Fruit fly (Drosophila melanogaster) whole organism, embryonic: Measurements from ENCODE around the gene Uba2.

Experiments used
- CG10209 ChIP-seq: fragments of 200-800 bp; sonication (Bioruptor generic); optimal IDR thresholded peaks from 3 replicates; lab custom pipeline; 2017; ENCODE audit warnings: missing biosample characterization, mild to moderate bottlenecking, missing genetic modification characterization, missing genetic modification reagents
- CG1024 ChIP-seq: fragments of 200-800 bp; sonication (Bioruptor generic); IDR thresholded peaks from 2 replicates; pipeline ENCODE4 v1.3.6; 2022; ENCODE audit warnings: missing biosample characterization, missing genetic modification characterization
- CG10274 ChIP-seq: fragments of 200-800 bp; sonication (Bioruptor generic); optimal IDR thresholded peaks from 3 replicates; lab custom pipeline; 2017; ENCODE audit warnings: missing biosample characterization, mild to moderate bottlenecking, missing genetic modification characterization
- CG10654 ChIP-seq: fragments of 200-800 bp; sonication (Bioruptor generic); optimal IDR thresholded peaks from 2 replicates; lab custom pipeline; 2016; ENCODE audit warnings: missing biosample characterization, missing genetic modification characterization
- CG11398 ChIP-seq: fragments of 200-800 bp; sonication (Bioruptor generic); optimal IDR thresholded peaks from 2 replicates; lab custom pipeline; 2016; ENCODE audit warnings: missing biosample characterization, missing genetic modification characterization
- CG11723 ChIP-seq: fragments of 200-800 bp; sonication (Bioruptor generic); optimal IDR thresholded peaks from 2 replicates; lab custom pipeline; 2017; ENCODE audit warnings: missing biosample characterization, mild to moderate bottlenecking, missing genetic modification characterization
- CG12104 ChIP-seq: fragments of 200-800 bp; sonication (Bioruptor generic); optimal IDR thresholded peaks from 3 replicates; lab custom pipeline; 2016; ENCODE audit warnings: missing biosample characterization, missing genetic modification characterization
- CG12236 ChIP-seq: fragments of 200-800 bp; sonication (Bioruptor generic); optimal IDR thresholded peaks from 2 replicates; lab custom pipeline; 2016; ENCODE audit warnings: missing biosample characterization, missing genetic modification characterization
- CG15696 ChIP-seq: fragments of 200-800 bp; sonication (Bioruptor generic); optimal IDR thresholded peaks from 2 replicates; lab custom pipeline; 2019; ENCODE audit warnings: missing biosample characterization, mild to moderate bottlenecking, missing genetic modification characterization, moderate library complexity
- CG16779 ChIP-seq: fragments of 200-800 bp; sonication (Bioruptor generic); IDR thresholded peaks from 2 replicates; pipeline ENCODE4 v1.3.6; 2022; ENCODE audit warnings: missing biosample characterization, missing genetic modification characterization
- CG17328 ChIP-seq: fragments of 200-800 bp; sonication (Bioruptor generic); IDR thresholded peaks from 2 replicates; pipeline ENCODE4 v1.3.6; 2022; ENCODE audit warnings: missing biosample characterization, missing genetic modification characterization
- CG18262 ChIP-seq: fragments of 200-800 bp; optimal IDR thresholded peaks from 3 replicates; lab custom pipeline; 2019; ENCODE audit warnings: missing biosample characterization, mild to moderate bottlenecking, missing genetic modification characterization, moderate library complexity
- CG3065 ChIP-seq: fragments of 200-800 bp; sonication (Bioruptor generic); optimal IDR thresholded peaks from 2 replicates; lab custom pipeline; 2016; ENCODE audit warnings: missing biosample characterization, missing genetic modification characterization
- CG32532 ChIP-seq: fragments of 200-800 bp; sonication (Bioruptor generic); IDR thresholded peaks from 2 replicates; pipeline ENCODE4 v1.3.6; 2022; ENCODE audit warnings: missing biosample characterization, missing genetic modification characterization
- CG42726 ChIP-seq: fragments of 200-800 bp; sonication (Bioruptor generic); IDR thresholded peaks from 2 replicates; pipeline ENCODE4 v1.3.6; 2022; ENCODE audit warnings: missing biosample characterization, missing genetic modification characterization; ENCODE audit not compliant: partially characterized antibody
- CG6272 ChIP-seq: fragments of 200-800 bp; sonication (Bioruptor generic); IDR thresholded peaks from 2 replicates; pipeline ENCODE4 v1.3.6; 2022; ENCODE audit warnings: missing biosample characterization, missing genetic modification characterization
- CG7987 ChIP-seq: fragments of 200-800 bp; sonication (Bioruptor generic); optimal IDR thresholded peaks from 2 replicates; lab custom pipeline; 2018; ENCODE audit warnings: missing biosample characterization, mild to moderate bottlenecking, missing genetic modification characterization, moderate library complexity
- CG9727 ChIP-seq: fragments of 200-800 bp; sonication (Bioruptor generic); optimal IDR thresholded peaks from 3 replicates; lab custom pipeline; 2017; ENCODE audit warnings: missing biosample characterization, mild to moderate bottlenecking, missing genetic modification characterization
- Dref ChIP-seq: fragments of 200-800 bp; sonication (Bioruptor generic); IDR thresholded peaks from 2 replicates; pipeline ENCODE4 v1.3.6; 2022; ENCODE audit warnings: missing biosample characterization, missing genetic modification characterization
- Kr ChIP-seq: fragments of 200-800 bp; sonication (Bioruptor generic); optimal IDR thresholded peaks from 2 replicates; lab custom pipeline; 2017; ENCODE audit warnings: missing biosample characterization, mild to moderate bottlenecking, missing genetic modification characterization
- Max ChIP-seq: fragments of 200-800 bp; sonication (Bioruptor generic); optimal IDR thresholded peaks from 2 replicates; lab custom pipeline; 2016; ENCODE audit warnings: missing biosample characterization, mild to moderate bottlenecking, missing genetic modification characterization
- NC2α ChIP-seq: fragments of 200-800 bp; sonication (Bioruptor generic); optimal IDR thresholded peaks from 2 replicates; lab custom pipeline; 2016; ENCODE audit warnings: missing biosample characterization, missing genetic modification characterization
- NFAT ChIP-seq: fragments of 200-800 bp; sonication (Bioruptor generic); IDR thresholded peaks from 2 replicates; pipeline ENCODE4 v1.3.6; 2022; ENCODE audit warnings: missing biosample characterization, missing genetic modification characterization
- Neu2 ChIP-seq: fragments of 200-800 bp; sonication (Bioruptor generic); optimal IDR thresholded peaks from 3 replicates; lab custom pipeline; 2016; ENCODE audit warnings: missing biosample characterization, missing genetic modification characterization, borderline replicate concordance
- Nf-YC ChIP-seq: fragments of 200-800 bp; optimal IDR thresholded peaks from 3 replicates; lab custom pipeline; 2019; ENCODE audit warnings: missing biosample characterization, mild to moderate bottlenecking, missing genetic modification characterization, moderate library complexity
- Sox100B ChIP-seq: fragments of 200-800 bp; sonication (Bioruptor generic); optimal IDR thresholded peaks from 3 replicates; lab custom pipeline; 2018; ENCODE audit warnings: missing biosample characterization, mild to moderate bottlenecking, missing genetic modification characterization
- abd-A ChIP-seq: fragments of 200-800 bp; sonication (Bioruptor generic); optimal IDR thresholded peaks from 3 replicates; lab custom pipeline; 2019; ENCODE audit warnings: missing biosample characterization, mild to moderate bottlenecking, missing genetic modification characterization, moderate library complexity
- aop ChIP-seq: fragments of 200-800 bp; sonication (Bioruptor generic); IDR thresholded peaks from 2 replicates; pipeline ENCODE4 v1.3.6; 2022; ENCODE audit warnings: missing biosample characterization, missing genetic modification characterization
- br ChIP-seq: fragments of >200 bp; optimal IDR thresholded peaks from 2 replicates; lab custom pipeline; 2017
- chinmo ChIP-seq: fragments of 200-800 bp; sonication (Bioruptor generic); IDR thresholded peaks from 4 replicates; pipeline ENCODE4 v1.3.6; 2022; ENCODE audit warnings: missing biosample characterization, missing genetic modification characterization; ENCODE audit not compliant: partially characterized antibody
- croc ChIP-seq: fragments of 200-800 bp; sonication (Bioruptor generic); conservative IDR thresholded peaks from 3 replicates; pipeline ENCODE4 v1.3.6; 2022; ENCODE audit warnings: missing biosample characterization, missing genetic modification characterization
- dan ChIP-seq: fragments of 200-800 bp; sonication (Bioruptor generic); IDR thresholded peaks from 2 replicates; pipeline ENCODE4 v1.3.6; 2022; ENCODE audit warnings: missing biosample characterization, missing genetic modification characterization
- disco-r ChIP-seq: fragments of 200-800 bp; sonication (Bioruptor generic); optimal IDR thresholded peaks from 2 replicates; lab custom pipeline; 2016; ENCODE audit warnings: missing biosample characterization, missing genetic modification characterization
- dm ChIP-seq: fragments of 200-800 bp; sonication (Bioruptor generic); optimal IDR thresholded peaks from 3 replicates; lab custom pipeline; 2016; ENCODE audit warnings: missing biosample characterization, missing genetic modification characterization
- emc ChIP-seq: fragments of 200-800 bp; sonication (Bioruptor generic); optimal IDR thresholded peaks from 2 replicates; lab custom pipeline; 2016; ENCODE audit warnings: missing biosample characterization, missing genetic modification characterization
- ems ChIP-seq: fragments of 200-800 bp; sonication (Bioruptor generic); optimal IDR thresholded peaks from 3 replicates; lab custom pipeline; 2016; ENCODE audit warnings: missing biosample characterization, missing genetic modification characterization
- gcm2 ChIP-seq: fragments of 200-800 bp; sonication (Bioruptor generic); optimal IDR thresholded peaks from 2 replicates; lab custom pipeline; 2016; ENCODE audit warnings: missing biosample characterization, missing genetic modification characterization
- kah ChIP-seq: fragments of 200-800 bp; sonication (Bioruptor generic); optimal IDR thresholded peaks from 2 replicates; lab custom pipeline; 2018; ENCODE audit warnings: missing biosample characterization, mild to moderate bottlenecking, missing genetic modification characterization
- knrl ChIP-seq: fragments of 200-800 bp; sonication (Bioruptor generic); IDR thresholded peaks from 3 replicates; pipeline ENCODE4 v1.3.6; 2022; ENCODE audit warnings: missing biosample characterization, missing genetic modification characterization; ENCODE audit not compliant: partially characterized antibody
- nerfin-2 ChIP-seq: fragments of 200-800 bp; sonication (Bioruptor generic); IDR thresholded peaks from 2 replicates; pipeline ENCODE4 v1.3.6; 2022; ENCODE audit warnings: missing biosample characterization, missing genetic modification characterization; ENCODE audit not compliant: partially characterized antibody
- odd ChIP-seq: fragments of 200-800 bp; sonication (Bioruptor generic); optimal IDR thresholded peaks from 2 replicates; lab custom pipeline; 2017; ENCODE audit warnings: missing biosample characterization, mild to moderate bottlenecking, missing genetic modification characterization
- onecut ChIP-seq: fragments of 200-800 bp; sonication (Bioruptor generic); IDR thresholded peaks from 2 replicates; pipeline ENCODE4 v1.3.6; 2022; ENCODE audit warnings: missing biosample characterization, missing genetic modification characterization
- prd ChIP-seq, 3 experiments: fragments of >200 bp in 2 of 3; fragments of 200-800 bp in 1 of 3; sonication (Bioruptor generic) in 1 of 3; optimal IDR thresholded peaks in 2 of 3; IDR thresholded peaks in 1 of 3; 2 replicates in 2 of 3; 3 replicates in 1 of 3; pipeline versions ENCODE4 v1.3.6 to Lab custom; 2017 to 2022; ENCODE audit warnings: missing biosample characterization in 1 of 3, missing genetic modification characterization in 1 of 3
- pum ChIP-seq: fragments of 200-800 bp; sonication (Bioruptor generic); optimal IDR thresholded peaks from 2 replicates; lab custom pipeline; 2016; ENCODE audit warnings: missing biosample characterization, missing genetic modification characterization
- ro ChIP-seq: fragments of 200-800 bp; sonication (Bioruptor generic); IDR thresholded peaks from 2 replicates; pipeline ENCODE4 v1.3.6; 2022; ENCODE audit warnings: missing biosample characterization, missing genetic modification characterization
- schlank ChIP-seq: fragments of 200-800 bp; sonication (Bioruptor generic); optimal IDR thresholded peaks from 2 replicates; lab custom pipeline; 2018; ENCODE audit warnings: missing biosample characterization, mild to moderate bottlenecking, missing genetic modification characterization
- sens ChIP-seq: fragments of 200-800 bp; sonication (Bioruptor generic); peaks from one replicate; lab custom pipeline; 2016; ENCODE audit warnings: missing biosample characterization, missing genetic modification characterization
- sim ChIP-seq: fragments of 200-800 bp; sonication (Bioruptor generic); IDR thresholded peaks from 2 replicates; pipeline ENCODE4 v1.3.6; 2022; ENCODE audit warnings: missing biosample characterization, missing genetic modification characterization
- sima ChIP-seq: fragments of 200-800 bp; sonication (Bioruptor generic); optimal IDR thresholded peaks from 2 replicates; lab custom pipeline; 2016; ENCODE audit warnings: missing biosample characterization, missing genetic modification characterization
- tgo ChIP-seq: fragments of 200-800 bp; sonication (Bioruptor generic); IDR thresholded peaks from 3 replicates; pipeline ENCODE4 v1.3.6; 2022; ENCODE audit warnings: missing biosample characterization, missing genetic modification characterization
- yki ChIP-seq: fragments of >200 bp; optimal IDR thresholded peaks from 3 replicates; lab custom pipeline; 2018
- zf30C ChIP-seq: fragments of 200-800 bp; sonication (Bioruptor generic); optimal IDR thresholded peaks from 3 replicates; lab custom pipeline; 2018; ENCODE audit warnings: missing biosample characterization, mild to moderate bottlenecking, missing genetic modification characterization

Gene Uba2

DNA sequence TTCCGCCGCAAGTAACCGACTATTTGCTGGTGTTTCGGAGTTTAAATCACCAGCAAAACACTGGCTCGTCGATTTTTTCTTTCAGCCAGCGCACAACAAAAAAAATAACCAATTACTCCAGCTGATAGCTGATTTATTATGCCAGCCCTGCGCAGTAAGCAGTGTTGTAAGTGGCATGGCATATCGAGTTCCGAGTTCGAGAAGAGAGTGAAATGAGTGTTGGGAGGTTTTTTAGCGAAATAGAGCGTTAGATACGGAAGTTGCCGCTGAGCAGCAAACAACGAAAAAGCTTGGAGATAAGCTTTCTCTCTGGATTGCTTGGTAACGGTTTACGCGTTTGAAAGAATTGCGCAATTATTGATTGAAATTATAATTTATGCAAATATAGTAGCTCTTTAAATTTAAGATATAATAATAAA, 36.0 kb downstream of the Uba2 start, which contains the start of gene CG7565 (continued):
- TF ChIP-seq zf30C (GFP tag; lab: Kevin White, UChicago): no peak
- no peak for TF ChIP-seq tgo
- no peak for TF ChIP-seq Kr (GFP tag; lab: Kevin White, UChicago)
- TF ChIP-seq odd (GFP tag; lab: Kevin White, UChicago): peak; percentile 52
- no peak for TF ChIP-seq Nf-YC (tag; lab: Kevin White, UChicago)
- no peak for TF ChIP-seq nerfin-2 (GFP tag; lab: Robert Waterston, UW)
- TF ChIP-seq chinmo (GFP tag; lab: Robert Waterston, UW): no peak
- TF ChIP-seq CG10654 (GFP tag; lab: Kevin White, UChicago): no peak
- TF ChIP-seq CG11398: no peak
- peak; percentile 75 for TF ChIP-seq abd-A (tag; lab: Kevin White, UChicago)
- no peak for TF ChIP-seq NC2α
- peak; percentile 18 for TF ChIP-seq dm
- TF ChIP-seq CG42726 (GFP tag; lab: Robert Waterston, UW): no peak
- TF ChIP-seq CG10209 (GFP tag; lab: Kevin White, UChicago): peak; percentile 49
- 0 out of 2 replicates have a peak, but pooled peaks have one; percentile 48 for TF ChIP-seq aop (GFP tag; lab: Robert Waterston, UW)
- no peak for TF ChIP-seq disco-r (GFP tag; lab: Kevin White, UChicago)
- no peak for TF ChIP-seq emc (GFP tag; lab: Kevin White, UChicago)
- TF ChIP-seq ro (GFP tag; lab: Robert Waterston, UW): no peak
- TF ChIP-seq CG7987 (GFP tag; lab: Kevin White, UChicago): peak; percentile 63
- no peak for TF ChIP-seq sima (GFP tag; lab: Kevin White, UChicago)
- TF ChIP-seq gcm2 (GFP tag; lab: Kevin White, UChicago): no peak
- TF ChIP-seq ems (GFP tag; lab: Kevin White, UChicago): no peak
- no peak for TF ChIP-seq CG15696
- no peak for TF ChIP-seq dan
- peak; percentile 9 for TF ChIP-seq kah (GFP tag; lab: Kevin White, UChicago)
- peak; percentile 5 for TF ChIP-seq CG11723 (GFP tag; lab: Kevin White, UChicago)
- no peak for TF ChIP-seq CG16779 (GFP tag; lab: Robert Waterston, UW)
- TF ChIP-seq prd (optimal IDR thresholded peaks at IDR 0.05; lab: Kevin White, UChicago): no peak
- TF ChIP-seq prd (GFP tag; IDR thresholded peaks at IDR 0.05; lab: Robert Waterston, UW): no peak
- TF ChIP-seq br: no peak
- TF ChIP-seq yki (lab: Kevin White, UChicago): no peak
- no peak for TF ChIP-seq CG12236
- TF ChIP-seq onecut (GFP tag; lab: Robert Waterston, UW): peak; percentile 87
- TF ChIP-seq CG18262 (tag; lab: Kevin White, UChicago): peak; percentile 14
- peak; percentile 49 for TF ChIP-seq CG32532 (GFP tag; lab: Robert Waterston, UW)
- TF ChIP-seq Max (GFP tag; lab: Kevin White, UChicago): no peak
- TF ChIP-seq CG17328 (GFP tag; lab: Robert Waterston, UW): no peak
- no peak for TF ChIP-seq CG6272 (GFP tag; lab: Robert Waterston, UW)
- peak; percentile 26; the same call in 1 of the 2 replicates for TF ChIP-seq NFAT (GFP tag; lab: Robert Waterston, UW)
- no peak for TF ChIP-seq CG10274 (GFP tag; lab: Kevin White, UChicago)
- TF ChIP-seq sim: no peak
- no peak for TF ChIP-seq Neu2 (GFP tag; lab: Kevin White, UChicago)
- no peak for TF ChIP-seq CG3065 (GFP tag; lab: Kevin White, UChicago)
- TF ChIP-seq sens (GFP tag; lab: Kevin White, UChicago): peak; percentile 69
- no peak for TF ChIP-seq Dref
- peak; percentile 26 for TF ChIP-seq schlank
- TF ChIP-seq knrl (GFP tag; lab: Robert Waterston, UW): 0 out of 3 replicates have a peak, but pooled peaks have one; percentile 23
- peak; percentile 11 for TF ChIP-seq CG12104
- peak; percentile 17 for TF ChIP-seq CG9727 (GFP tag; lab: Kevin White, UChicago)
- TF ChIP-seq pum (GFP tag; lab: Kevin White, UChicago): no peak
- no peak for TF ChIP-seq Sox100B (GFP tag; lab: Kevin White, UChicago)
- no peak for TF ChIP-seq CG1024 (GFP tag; lab: Robert Waterston, UW)
- no peak for TF ChIP-seq croc (GFP tag; lab: Robert Waterston, UW)
